Fruit fly (Drosophila melanogaster) whole organism, embryonic: ENCODE measurements around the gene cyr.

Source experiments
- Bteb2 ChIP-seq: fragments of 200-800 bp; sonication (Bioruptor generic); optimal IDR thresholded peaks from 2 replicates; lab custom pipeline; 2016; ENCODE audit warnings: missing biosample characterization, missing genetic modification characterization
- CG10267 ChIP-seq: fragments of 200-800 bp; sonication (Bioruptor generic); optimal IDR thresholded peaks from 2 replicates; lab custom pipeline; 2018; ENCODE audit warnings: missing biosample characterization, mild to moderate bottlenecking, missing genetic modification characterization, moderate library complexity
- CG10366 ChIP-seq: fragments of 200-800 bp; sonication (Bioruptor generic); IDR thresholded peaks from 2 replicates; pipeline ENCODE4 v1.3.6; 2022; ENCODE audit warnings: missing biosample characterization, missing genetic modification characterization
- CG12391 ChIP-seq: fragments of 200-800 bp; sonication (Bioruptor generic); optimal IDR thresholded peaks from 3 replicates; lab custom pipeline; 2018; ENCODE audit warnings: missing biosample characterization, mild to moderate bottlenecking, missing genetic modification characterization, moderate library complexity
- CG13123 ChIP-seq: fragments of 200-800 bp; sonication (Bioruptor generic); optimal IDR thresholded peaks from 2 replicates; lab custom pipeline; 2016; ENCODE audit warnings: missing biosample characterization, missing genetic modification characterization
- CG13296 ChIP-seq: fragments of 200-800 bp; sonication (Bioruptor generic); optimal IDR thresholded peaks from 3 replicates; lab custom pipeline; 2018; ENCODE audit warnings: missing biosample characterization, mild to moderate bottlenecking, missing genetic modification characterization
- CG13424 ChIP-seq: fragments of 200-800 bp; sonication (Bioruptor generic); optimal IDR thresholded peaks from 2 replicates; lab custom pipeline; 2019; ENCODE audit warnings: missing biosample characterization, mild to moderate bottlenecking, missing genetic modification characterization, moderate library complexity
- CG14860 ChIP-seq: fragments of 200-800 bp; sonication (Bioruptor generic); IDR thresholded peaks from 3 replicates; pipeline ENCODE4 v1.3.6; 2022; ENCODE audit warnings: missing biosample characterization, missing genetic modification characterization; ENCODE audit not compliant: partially characterized antibody
- CG15073 ChIP-seq: fragments of 200-800 bp; sonication (Bioruptor generic); optimal IDR thresholded peaks from 2 replicates; lab custom pipeline; 2016; ENCODE audit warnings: missing biosample characterization, missing genetic modification characterization
- CG15696 ChIP-seq: fragments of 200-800 bp; sonication (Bioruptor generic); optimal IDR thresholded peaks from 2 replicates; lab custom pipeline; 2019; ENCODE audit warnings: missing biosample characterization, mild to moderate bottlenecking, missing genetic modification characterization, moderate library complexity
- CG16863 ChIP-seq: fragments of 200-800 bp; sonication (Bioruptor generic); optimal IDR thresholded peaks from 3 replicates; lab custom pipeline; 2016; ENCODE audit warnings: missing biosample characterization, missing genetic modification characterization
- CG18011 ChIP-seq: fragments of 200-800 bp; sonication (Bioruptor generic); optimal IDR thresholded peaks from 2 replicates; lab custom pipeline; 2017; ENCODE audit warnings: missing biosample characterization, missing genetic modification characterization, mild to moderate bottlenecking, moderate library complexity, missing genotype
- CG3163 ChIP-seq: fragments of 200-800 bp; sonication (Bioruptor generic); optimal IDR thresholded peaks from 3 replicates; lab custom pipeline; 2016; ENCODE audit warnings: missing biosample characterization, missing genetic modification characterization
- CG42726 ChIP-seq: fragments of 200-800 bp; sonication (Bioruptor generic); IDR thresholded peaks from 2 replicates; pipeline ENCODE4 v1.3.6; 2022; ENCODE audit warnings: missing biosample characterization, missing genetic modification characterization; ENCODE audit not compliant: partially characterized antibody
- CG4360 ChIP-seq: fragments of 200-800 bp; sonication (Bioruptor generic); IDR thresholded peaks from 2 replicates; pipeline ENCODE4 v1.3.6; 2022; ENCODE audit warnings: missing biosample characterization, missing genetic modification characterization
- CG4730 ChIP-seq: fragments of 200-800 bp; sonication (Bioruptor generic); IDR thresholded peaks from 2 replicates; pipeline ENCODE4 v1.3.6; 2022; ENCODE audit warnings: missing biosample characterization, missing genetic modification characterization
- CG5180 ChIP-seq: fragments of 200-800 bp; sonication (Bioruptor generic); optimal IDR thresholded peaks from 3 replicates; lab custom pipeline; 2017; ENCODE audit warnings: missing biosample characterization, missing genetic modification characterization, mild to moderate bottlenecking, moderate library complexity, missing genetic modification reagents
- CG6791 ChIP-seq: fragments of 200-800 bp; sonication (Bioruptor generic); IDR thresholded peaks from 3 replicates; pipeline ENCODE4 v1.3.6; 2022; ENCODE audit warnings: missing biosample characterization, missing genetic modification characterization; ENCODE audit not compliant: partially characterized antibody
- CG7786 ChIP-seq: fragments of 200-800 bp; sonication (Bioruptor generic); optimal IDR thresholded peaks from 2 replicates; lab custom pipeline; 2016; ENCODE audit warnings: missing biosample characterization, missing genetic modification characterization
- CG8089 ChIP-seq: fragments of 200-800 bp; sonication (Bioruptor generic); optimal IDR thresholded peaks from 3 replicates; lab custom pipeline; 2016; ENCODE audit warnings: missing biosample characterization, missing genetic modification characterization
- CG8359 ChIP-seq: fragments of 200-800 bp; sonication (Bioruptor generic); optimal IDR thresholded peaks from 2 replicates; lab custom pipeline; 2017; ENCODE audit warnings: missing biosample characterization, mild to moderate bottlenecking, missing genetic modification characterization, borderline replicate concordance
- CoRest ChIP-seq: fragments of 200-800 bp; sonication (Bioruptor generic); optimal IDR thresholded peaks from 3 replicates; lab custom pipeline; 2018; ENCODE audit warnings: missing biosample characterization, mild to moderate bottlenecking, missing genetic modification characterization, moderate library complexity
- Dfd ChIP-seq, 2 experiments: fragments of >200 bp; optimal IDR thresholded peaks; 2 replicates each; lab custom pipeline; 2017; ENCODE audit warnings: missing biosample characterization in 2 of 2, missing genetic modification characterization in 2 of 2
- Dp ChIP-seq: fragments of 200-800 bp; sonication (Bioruptor generic); optimal IDR thresholded peaks from 2 replicates; lab custom pipeline; 2018; ENCODE audit warnings: missing biosample characterization, mild to moderate bottlenecking, missing genetic modification characterization, moderate library complexity
- Fer2 ChIP-seq: fragments of 200-800 bp; sonication (Bioruptor generic); optimal IDR thresholded peaks from 2 replicates; lab custom pipeline; 2018; ENCODE audit warnings: missing biosample characterization, mild to moderate bottlenecking, missing genetic modification characterization, moderate library complexity
- Nf-YA ChIP-seq: fragments of 200-800 bp; sonication (Bioruptor generic); IDR thresholded peaks from 2 replicates; pipeline ENCODE4 v1.3.6; 2022; ENCODE audit warnings: missing biosample characterization, missing genetic modification characterization
- Ssrp ChIP-seq: fragments of 200-800 bp; sonication (Bioruptor generic); optimal IDR thresholded peaks from 2 replicates; lab custom pipeline; 2018; ENCODE audit warnings: missing biosample characterization, mild to moderate bottlenecking, missing genetic modification characterization, moderate library complexity
- Stat92E ChIP-seq, 3 experiments: fragments of >200 bp in 2 of 3; fragments of 200-800 bp in 1 of 3; sonication (Bioruptor generic) in 1 of 3; optimal IDR thresholded peaks; 2 replicates each; lab custom pipeline; 2017 to 2019; ENCODE audit warnings: missing biosample characterization in 3 of 3, missing genetic modification characterization in 3 of 3, mild to moderate bottlenecking in 1 of 3, moderate library complexity in 1 of 3
- Taf1 ChIP-seq: fragments of 200-800 bp; sonication (Bioruptor generic); IDR thresholded peaks from 2 replicates; pipeline ENCODE4 v1.3.6; 2022; ENCODE audit warnings: missing biosample characterization, missing genetic modification characterization
- cad ChIP-seq: fragments of >200 bp; optimal IDR thresholded peaks from 2 replicates; lab custom pipeline; 2017; ENCODE audit warnings: missing biosample characterization, missing genetic modification characterization
- corto ChIP-seq: fragments of 200-800 bp; sonication (Bioruptor generic); optimal IDR thresholded peaks from 2 replicates; lab custom pipeline; 2016; ENCODE audit warnings: missing biosample characterization, mild to moderate bottlenecking, missing genetic modification characterization, moderate library complexity
- dysf ChIP-seq: fragments of 200-800 bp; sonication (Bioruptor generic); IDR thresholded peaks from 3 replicates; pipeline ENCODE4 v1.3.6; 2022; ENCODE audit warnings: missing biosample characterization, missing genetic modification characterization
- exex ChIP-seq: fragments of 200-800 bp; sonication (Bioruptor generic); optimal IDR thresholded peaks from 4 replicates; lab custom pipeline; 2018; ENCODE audit warnings: missing biosample characterization, mild to moderate bottlenecking, missing genetic modification characterization, moderate library complexity
- fd3F ChIP-seq: fragments of 200-800 bp; sonication (Bioruptor generic); optimal IDR thresholded peaks from 2 replicates; lab custom pipeline; 2018; ENCODE audit warnings: missing biosample characterization, mild to moderate bottlenecking, missing genetic modification characterization, moderate library complexity
- h ChIP-seq: fragments of >200 bp; optimal IDR thresholded peaks from 2 replicates; lab custom pipeline; 2017
- ham ChIP-seq: fragments of 200-800 bp; sonication (Bioruptor generic); IDR thresholded peaks from 2 replicates; pipeline ENCODE4 v1.3.6; 2022; ENCODE audit warnings: missing biosample characterization, missing genetic modification characterization
- hb ChIP-seq: fragments of 200-800 bp; sonication (Bioruptor generic); IDR thresholded peaks from 3 replicates; pipeline ENCODE4 v1.3.6; 2022; ENCODE audit warnings: missing biosample characterization, missing genetic modification characterization; ENCODE audit not compliant: partially characterized antibody
- onecut ChIP-seq: fragments of 200-800 bp; sonication (Bioruptor generic); IDR thresholded peaks from 2 replicates; pipeline ENCODE4 v1.3.6; 2022; ENCODE audit warnings: missing biosample characterization, missing genetic modification characterization
- org-1 ChIP-seq: fragments of 200-800 bp; sonication (Bioruptor generic); optimal IDR thresholded peaks from 2 replicates; lab custom pipeline; 2017; ENCODE audit warnings: missing biosample characterization, missing genetic modification characterization
- pan ChIP-seq, 4 experiments: fragments of >200 bp in 3 of 4; fragments of 200-800 bp in 1 of 4; sonication (Bioruptor generic) in 1 of 4; optimal IDR thresholded peaks in 3 of 4; IDR thresholded peaks in 1 of 4; 2 replicates each; pipeline versions ENCODE4 v1.3.6 to Lab custom; 2017 to 2022; ENCODE audit warnings: missing biosample characterization in 2 of 4, missing genetic modification characterization in 2 of 4, mixed read lengths in 1 of 4
- row ChIP-seq: fragments of 200-800 bp; sonication (Bioruptor generic); IDR thresholded peaks from 3 replicates; pipeline ENCODE4 v1.3.6; 2022; ENCODE audit warnings: missing biosample characterization, missing genetic modification characterization
- run ChIP-seq: fragments of 200-800 bp; sonication (Bioruptor generic); optimal IDR thresholded peaks from 3 replicates; lab custom pipeline; 2018; ENCODE audit warnings: missing biosample characterization, mild to moderate bottlenecking, missing genetic modification characterization
- salm ChIP-seq: fragments of 200-800 bp; sonication (Bioruptor generic); optimal IDR thresholded peaks from 2 replicates; lab custom pipeline; 2018; ENCODE audit warnings: missing biosample characterization, mild to moderate bottlenecking, missing genetic modification characterization
- sens-2 ChIP-seq: fragments of 200-800 bp; sonication (Bioruptor generic); IDR thresholded peaks from 2 replicates; pipeline ENCODE4 v1.3.6; 2022; ENCODE audit warnings: missing biosample characterization, missing genetic modification characterization
- so ChIP-seq: fragments of 200-800 bp; sonication (Bioruptor generic); IDR thresholded peaks from 3 replicates; pipeline ENCODE4 v1.3.6; 2022; ENCODE audit warnings: missing biosample characterization, missing genetic modification characterization
- stwl ChIP-seq: fragments of 200-800 bp; sonication (Bioruptor generic); optimal IDR thresholded peaks from 3 replicates; lab custom pipeline; 2018; ENCODE audit warnings: missing biosample characterization, mild to moderate bottlenecking, missing genetic modification characterization, moderate library complexity
- tna ChIP-seq: fragments of 200-800 bp; sonication (Bioruptor generic); IDR thresholded peaks from 2 replicates; pipeline ENCODE4 v1.3.6; 2022; ENCODE audit warnings: missing biosample characterization, missing genetic modification characterization; ENCODE audit not compliant: partially characterized antibody
- toy ChIP-seq: fragments of 200-800 bp; sonication (Bioruptor generic); IDR thresholded peaks from 2 replicates; pipeline ENCODE4 v1.3.6; 2022; ENCODE audit warnings: missing biosample characterization, missing genetic modification characterization

Gene cyr

dm6 chrX:8100026-8100825 lies 35.3 kb downstream of the cyr start (continued):
- TF ChIP-seq run (tag; lab: Kevin White, UChicago) (peak; percentile 74), CG13123 (GFP tag; lab: Kevin White, UChicago) (peak; percentile 45), CG12391 (tag; lab: Kevin White, UChicago) (peak; percentile 86), h (lab: Kevin White, UChicago) (no peak), exex (peak; percentile 48), Dfd (GFP tag; optimal IDR thresholded peaks at IDR 0.05; lab: Kevin White, UChicago) (no peak), salm (peak; percentile 67), CG5180 (GFP tag; lab: Kevin White, UChicago) (peak; percentile 65), pan (optimal IDR thresholded peaks at IDR 0.05; lab: Kevin White, UChicago) (no peak), pan (GFP tag; optimal IDR thresholded peaks at IDR 0.05 in 1 of 2, IDR thresholded peaks at IDR 0.05 in 1 of 2) (peak in 1 of 2 experiments; percentile 88), fd3F (GFP tag; lab: Kevin White, UChicago) (peak; percentile 74), CG15073 (peak; percentile 41), CG42726 (no peak), CG18011 (GFP tag; lab: Kevin White, UChicago) (peak; percentile 26), CG4730 (peak; percentile 80), toy (GFP tag; lab: Robert Waterston, UW) (peak; percentile 63; the same call in 1 of the 2 replicates), ham (GFP tag; lab: Robert Waterston, UW) (0 out of 2 replicates have a peak, but pooled peaks have one; percentile 41), Dp (GFP tag; lab: Kevin White, UChicago) (no peak), stwl (tag; lab: Kevin White, UChicago) (no peak), Bteb2 (GFP tag; lab: Kevin White, UChicago) (peak; percentile 57), CG16863 (GFP tag; lab: Kevin White, UChicago) (peak; percentile 47), Stat92E (GFP tag; optimal IDR thresholded peaks at IDR 0.05; lab: Kevin White, UChicago) (no peak), Taf1 (GFP tag; lab: Robert Waterston, UW) (peak; percentile 51; the same call in 1 of the 2 replicates), CG8089 (GFP tag; lab: Kevin White, UChicago) (no peak), onecut (GFP tag; lab: Robert Waterston, UW) (peak; percentile 69), org-1 (GFP tag; lab: Kevin White, UChicago) (peak; percentile 70), CG13424 (tag; lab: Kevin White, UChicago) (peak; percentile 81), CG6791 (GFP tag; lab: Robert Waterston, UW) (no peak), CG3163 (GFP tag; lab: Kevin White, UChicago) (no peak), CG14860 (no peak), CG10267 (tag; lab: Kevin White, UChicago) (peak; percentile 74), dysf (GFP tag; lab: Robert Waterston, UW) (peak; percentile 90), row (GFP tag; lab: Robert Waterston, UW) (peak; percentile 92), CG4360 (no peak), Nf-YA (GFP tag; lab: Robert Waterston, UW) (peak; percentile 71), CG10366 (GFP tag; lab: Robert Waterston, UW) (peak; percentile 82), Fer2 (tag; lab: Kevin White, UChicago) (no peak), hb (GFP tag; lab: Robert Waterston, UW) (no peak), tna (no peak), Ssrp (peak; percentile 53), cad (GFP tag; lab: Kevin White, UChicago) (no peak), sens-2 (GFP tag; lab: Robert Waterston, UW) (peak; percentile 64), CG7786 (GFP tag; lab: Kevin White, UChicago) (peak; percentile 42), CG13296 (GFP tag; lab: Kevin White, UChicago) (peak; percentile 84), CG15696 (tag; lab: Kevin White, UChicago) (peak; percentile 36), so (GFP tag; lab: Robert Waterston, UW) (peak; percentile 88), corto (GFP tag; lab: Kevin White, UChicago) (peak; percentile 35), CoRest (tag; lab: Kevin White, UChicago) (peak; percentile 77), CG8359 (peak; percentile 17)
